Worm (Caenorhabditis elegans) whole organism, L4 larva: ENCODE results near the gene C42D4.19.
A peak's percentile ranks its signal among the peaks of the same experiment; 100 is the strongest.

Experiments
- F26F4.8 ChIP-seq: fragments of 200-800 bp; sonication (Bioruptor generic); conservative IDR thresholded peaks from 2 replicates; pipeline ENCODE4 v1.3.6; 2022; ENCODE audit warnings: missing genetic modification characterization, missing compliant biosample characterization
- F49E8.2 ChIP-seq: sonication (generic microtip); optimal IDR thresholded peaks from 2 replicates; lab custom pipeline; 2016; ENCODE audit warnings: missing compliant biosample characterization, mild to moderate bottlenecking, missing genetic modification characterization, borderline replicate concordance
- R02D3.7 ChIP-seq: fragments of 150-350 bp; sonication (generic microtip); optimal IDR thresholded peaks from 3 replicates; lab custom pipeline; 2014; ENCODE audit warnings: missing biosample characterization, missing genetic modification characterization
- Y75B8A.6 ChIP-seq: fragments of 200-800 bp; sonication (Bioruptor generic); IDR thresholded peaks from 2 replicates; pipeline ENCODE4 v1.3.6; 2022; ENCODE audit warnings: missing genetic modification reagents, missing genetic modification characterization, missing compliant biosample characterization
- ZK337.2 ChIP-seq: fragments of 200-800 bp; sonication (Bioruptor generic); IDR thresholded peaks from 2 replicates; pipeline ENCODE4 v1.3.6; 2022; ENCODE audit warnings: missing genetic modification reagents, missing genetic modification characterization, missing compliant biosample characterization
- ZK546.5 ChIP-seq, 2 experiments: sonication (generic microtip); optimal IDR thresholded peaks; 2 replicates each; lab custom pipeline; 2017; ENCODE audit warnings: missing biosample characterization in 2 of 2, missing genetic modification characterization in 2 of 2
- aha-1 ChIP-seq: fragments of 150-350 bp; peaks from one replicate; lab custom pipeline; 2014; ENCODE audit warnings: missing biosample characterization, missing genetic modification characterization
- attf-4 ChIP-seq: sonication (generic microtip); optimal IDR thresholded peaks from 3 replicates; lab custom pipeline; 2017; ENCODE audit warnings: missing biosample characterization, missing genetic modification characterization
- ceh-28 ChIP-seq: fragments of 150-350 bp; optimal IDR thresholded peaks from 2 replicates; lab custom pipeline; 2014; ENCODE audit warnings: missing biosample characterization, missing genetic modification reagents, missing genetic modification characterization
- ceh-32 ChIP-seq: sonication (generic microtip); optimal IDR thresholded peaks from 2 replicates; lab custom pipeline; 2016; ENCODE audit warnings: mild to moderate bottlenecking, missing genetic modification characterization, missing compliant biosample characterization; ENCODE audit not compliant: poor library complexity
- ceh-44 ChIP-seq: fragments of 200-800 bp; sonication (Bioruptor generic); IDR thresholded peaks from 2 replicates; pipeline ENCODE4 v1.3.6; 2022; ENCODE audit warnings: missing genetic modification reagents, missing genetic modification characterization, missing compliant biosample characterization
- ceh-82 ChIP-seq: sonication (generic microtip); optimal IDR thresholded peaks from 2 replicates; lab custom pipeline; 2017; ENCODE audit warnings: missing biosample characterization, missing genetic modification characterization
- ces-1 ChIP-seq: fragments of 150-350 bp; sonication (generic microtip); optimal IDR thresholded peaks from 4 replicates; lab custom pipeline; 2014; ENCODE audit warnings: missing biosample characterization, missing genetic modification reagents, missing genetic modification characterization
- cey-2 ChIP-seq: sonication (generic microtip); optimal IDR thresholded peaks from 3 replicates; lab custom pipeline; 2017; ENCODE audit warnings: missing genetic modification characterization, mild to moderate bottlenecking, missing compliant biosample characterization, antibody characterized with exemption, borderline replicate concordance; ENCODE audit not compliant: insufficient read depth
- daf-12 ChIP-seq: fragments of 150-350 bp; optimal IDR thresholded peaks from 2 replicates; lab custom pipeline; 2014; ENCODE audit warnings: missing biosample characterization, missing genetic modification reagents, missing genetic modification characterization
- daf-16 ChIP-seq, 3 experiments: sonication (generic microtip); optimal IDR thresholded peaks; 2 replicates each; lab custom pipeline; 2016 to 2017; ENCODE audit warnings: missing genetic modification characterization in 3 of 3, missing genetic modification reagents in 3 of 3, mild to moderate bottlenecking in 2 of 3, missing compliant biosample characterization in 2 of 3, missing biosample characterization in 1 of 3, moderate library complexity in 1 of 3
- daf-8 ChIP-seq: fragments of 200-800 bp; sonication (Bioruptor generic); IDR thresholded peaks from 2 replicates; pipeline ENCODE4 v1.3.6; 2022; ENCODE audit warnings: missing genetic modification characterization, missing compliant biosample characterization
- dmd-6 ChIP-seq: fragments of 200-800 bp; sonication (Bioruptor generic); IDR thresholded peaks from 2 replicates; pipeline ENCODE4 v1.3.6; 2022; ENCODE audit warnings: missing genetic modification reagents, missing genetic modification characterization, missing compliant biosample characterization
- dmd-8 ChIP-seq: fragments of 200-800 bp; sonication (Bioruptor generic); IDR thresholded peaks from 2 replicates; pipeline ENCODE4 v1.3.6; 2022; ENCODE audit warnings: missing genetic modification characterization, missing compliant biosample characterization
- dpl-1 ChIP-seq: fragments of 150-350 bp; optimal IDR thresholded peaks from 2 replicates; lab custom pipeline; 2014; ENCODE audit warnings: missing biosample characterization, missing genetic modification reagents, missing genetic modification characterization
- fkh-10 ChIP-seq: fragments of 150-350 bp; optimal IDR thresholded peaks from 2 replicates; lab custom pipeline; 2014; ENCODE audit warnings: missing biosample characterization, missing genetic modification reagents, missing genetic modification characterization
- fos-1 ChIP-seq: fragments of 150-350 bp; optimal IDR thresholded peaks from 2 replicates; lab custom pipeline; 2014; ENCODE audit warnings: missing biosample characterization, missing genetic modification characterization
- gei-8 ChIP-seq: fragments of 200-800 bp; sonication (Bioruptor generic); optimal IDR thresholded peaks from 2 replicates; lab custom pipeline; 2018; ENCODE audit warnings: mild to moderate bottlenecking, missing genetic modification characterization, missing compliant biosample characterization
- hlh-11 ChIP-seq: fragments of 200-800 bp; sonication (Bioruptor generic); optimal IDR thresholded peaks from 2 replicates; lab custom pipeline; 2018; ENCODE audit warnings: mild to moderate bottlenecking, missing genetic modification characterization, missing compliant biosample characterization
- hmg-1.1 ChIP-seq: fragments of 200-800 bp; sonication (Bioruptor generic); IDR thresholded peaks from 2 replicates; pipeline ENCODE4 v1.3.6; 2022; ENCODE audit warnings: missing genetic modification reagents, missing genetic modification characterization, missing compliant biosample characterization
- lin-1 ChIP-seq: fragments of 200-800 bp; sonication (Bioruptor generic); IDR thresholded peaks from 2 replicates; pipeline ENCODE4 v1.3.6; 2022; ENCODE audit warnings: missing genetic modification reagents, missing genetic modification characterization, missing compliant biosample characterization
- lir-3 ChIP-seq: sonication (generic microtip); optimal IDR thresholded peaks from 2 replicates; lab custom pipeline; 2016; ENCODE audit warnings: mild to moderate bottlenecking, missing genetic modification characterization, missing compliant biosample characterization
- nhr-10 ChIP-seq: fragments of 150-350 bp; optimal IDR thresholded peaks from 2 replicates; lab custom pipeline; 2014; ENCODE audit warnings: missing biosample characterization, missing genetic modification characterization
- nhr-102 ChIP-seq: sonication (generic microtip); optimal IDR thresholded peaks from 2 replicates; lab custom pipeline; 2016; ENCODE audit warnings: mild to moderate bottlenecking, missing genetic modification characterization, moderate library complexity, missing compliant biosample characterization
- nhr-11 ChIP-seq: fragments of 150-350 bp; optimal IDR thresholded peaks from 2 replicates; lab custom pipeline; 2014; ENCODE audit warnings: missing biosample characterization, missing genetic modification characterization
- nhr-25 ChIP-seq: sonication (generic microtip); optimal IDR thresholded peaks from 2 replicates; lab custom pipeline; 2017; ENCODE audit warnings: missing genetic modification characterization, mild to moderate bottlenecking, missing compliant biosample characterization, antibody characterized with exemption, moderate library complexity, borderline replicate concordance; ENCODE audit not compliant: insufficient read depth
- nhr-28 ChIP-seq: fragments of 150-350 bp; optimal IDR thresholded peaks from 2 replicates; lab custom pipeline; 2014; ENCODE audit warnings: missing biosample characterization, missing genetic modification characterization
- nhr-41 ChIP-seq: fragments of 200-800 bp; sonication (Bioruptor generic); IDR thresholded peaks from 2 replicates; pipeline ENCODE4 v1.3.6; 2022; ENCODE audit warnings: missing genetic modification reagents, missing genetic modification characterization, missing compliant biosample characterization
- nhr-42 ChIP-seq: fragments of 200-800 bp; sonication (Bioruptor generic); IDR thresholded peaks from 2 replicates; pipeline ENCODE4 v1.3.6; 2022; ENCODE audit warnings: missing genetic modification characterization, missing compliant biosample characterization
- pha-4 ChIP-seq, 2 experiments: fragments of 150-350 bp in 1 of 2; fragments of 200-800 bp in 1 of 2; sonication (Bioruptor generic) in 1 of 2; IDR thresholded peaks in 1 of 2; optimal IDR thresholded peaks in 1 of 2; 2 replicates each; pipeline versions ENCODE4 v1.3.6 to Lab custom; 2014 to 2022; ENCODE audit warnings: missing genetic modification characterization in 2 of 2, missing genetic modification reagents in 2 of 2, missing biosample characterization in 1 of 2, missing compliant biosample characterization in 1 of 2
- rbr-2 ChIP-seq: sonication (generic microtip); optimal IDR thresholded peaks from 2 replicates; lab custom pipeline; 2016; ENCODE audit warnings: missing genotype, missing genetic modification characterization, missing compliant biosample characterization
- sdz-12 ChIP-seq: fragments of 200-800 bp; sonication (Bioruptor generic); optimal IDR thresholded peaks from 2 replicates; lab custom pipeline; 2018; ENCODE audit warnings: mild to moderate bottlenecking, missing genetic modification characterization, missing compliant biosample characterization
- set-16 ChIP-seq: fragments of 200-800 bp; sonication (Bioruptor generic); IDR thresholded peaks from 2 replicates; pipeline ENCODE4 v1.3.6; 2022; ENCODE audit warnings: missing genetic modification reagents, missing genetic modification characterization, missing compliant biosample characterization
- skn-1 ChIP-seq: fragments of 150-350 bp; optimal IDR thresholded peaks from 2 replicates; lab custom pipeline; 2014; ENCODE audit warnings: missing biosample characterization, missing genetic modification characterization
- snpc-1.2 ChIP-seq: fragments of 200-800 bp; sonication (Bioruptor generic); IDR thresholded peaks from 2 replicates; pipeline ENCODE4 v1.3.6; 2022; ENCODE audit warnings: missing genetic modification reagents, missing genetic modification characterization, missing compliant biosample characterization
- spr-3 ChIP-seq: fragments of 200-800 bp; sonication (Bioruptor generic); optimal IDR thresholded peaks from 2 replicates; lab custom pipeline; 2018; ENCODE audit warnings: mild to moderate bottlenecking, missing genetic modification characterization, missing compliant biosample characterization
- tag-97 ChIP-seq: fragments of 200-800 bp; sonication (Bioruptor generic); IDR thresholded peaks from 2 replicates; pipeline ENCODE4 v1.3.6; 2022; ENCODE audit warnings: missing genetic modification characterization, missing compliant biosample characterization
- unc-130 ChIP-seq: sonication (generic microtip); optimal IDR thresholded peaks from 2 replicates; lab custom pipeline; 2016; ENCODE audit warnings: missing genetic modification reagents, missing genetic modification characterization, missing compliant biosample characterization
- unc-39 ChIP-seq: sonication (generic microtip); optimal IDR thresholded peaks from 2 replicates; lab custom pipeline; 2017; ENCODE audit warnings: missing biosample characterization, missing genetic modification characterization
- unc-62 ChIP-seq, 3 experiments: fragments of 150-350 bp in 1 of 3; sonication (generic microtip); optimal IDR thresholded peaks in 2 of 3; peaks in 1 of 3; 1 replicate in 1 of 3; 2 replicates in 2 of 3; lab custom pipeline; 2014 to 2017; ENCODE audit warnings: missing biosample characterization in 3 of 3, missing genetic modification characterization in 3 of 3, missing genetic modification reagents in 3 of 3, missing genotype in 1 of 3
- zag-1 ChIP-seq: fragments of 150-350 bp; optimal IDR thresholded peaks from 2 replicates; lab custom pipeline; 2014; ENCODE audit warnings: missing biosample characterization, missing genetic modification characterization
- zfp-2 ChIP-seq: sonication (generic microtip); optimal IDR thresholded peaks from 2 replicates; lab custom pipeline; 2016; ENCODE audit warnings: mild to moderate bottlenecking, missing genetic modification characterization, missing compliant biosample characterization
- zfp-3 ChIP-seq: fragments of 200-800 bp; sonication (Bioruptor generic); conservative IDR thresholded peaks from 2 replicates; pipeline ENCODE4 v1.3.6; 2022; ENCODE audit warnings: missing genetic modification reagents, missing genetic modification characterization, missing compliant biosample characterization
- zip-2 ChIP-seq: fragments of 150-350 bp; optimal IDR thresholded peaks from 2 replicates; lab custom pipeline; 2014; ENCODE audit warnings: missing biosample characterization, missing genetic modification characterization
- ztf-11 ChIP-seq: fragments of 150-350 bp; optimal IDR thresholded peaks from 2 replicates; lab custom pipeline; 2014; ENCODE audit warnings: missing biosample characterization, missing genetic modification characterization
- ztf-7 ChIP-seq: fragments of 150-350 bp; optimal IDR thresholded peaks from 2 replicates; lab custom pipeline; 2014; ENCODE audit warnings: missing biosample characterization, missing genetic modification characterization

The C42D4.19 gene

DNA sequence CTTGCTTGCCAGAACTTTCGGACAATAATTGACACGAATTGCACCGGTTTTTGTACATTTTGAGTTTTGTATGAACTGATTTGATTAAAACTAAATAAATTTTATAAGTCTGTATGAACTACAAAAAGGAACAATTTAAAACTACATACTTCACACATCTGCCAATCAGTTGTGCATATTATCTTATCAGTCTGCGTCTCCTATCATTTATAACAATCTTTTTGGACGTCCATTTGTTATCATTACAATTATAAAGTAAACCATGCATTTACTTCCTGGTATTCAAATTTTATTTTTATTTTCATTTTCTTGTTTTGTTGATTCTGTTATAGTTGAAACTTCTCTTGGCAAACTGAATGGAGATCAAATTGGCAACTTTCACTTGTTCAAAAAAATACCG, 4.9 kb downstream of the C42D4.19 start, which contains the start of gene cest-10 (continued):
- TF ChIP-seq hlh-11 (tag; lab: Kevin White, UChicago) (peak; percentile 68), daf-12 (no peak), dpl-1 (no peak), ceh-44 (GFP tag; lab: Robert Waterston, UW) (no peak), unc-62 (GFP tag; optimal IDR thresholded peaks at IDR 0.05 in 1 of 2; lab: Kevin White, UChicago) (no peak), unc-62 (tag; optimal IDR thresholded peaks at IDR 0.05; lab: Kevin White, UChicago) (no peak), gei-8 (GFP tag; lab: Kevin White, UChicago) (peak; percentile 2), F49E8.2 (tag; lab: Kevin White, UChicago) (no peak), unc-39 (no peak), ztf-7 (tag; lab: Kevin White, UChicago) (no peak), fkh-10 (no peak), lir-3 (tag; lab: Kevin White, UChicago) (no peak), nhr-25 (tag; lab: Kevin White, UChicago) (no peak), unc-130 (GFP tag; lab: Kevin White, UChicago) (no peak), zag-1 (tag; lab: Kevin White, UChicago) (no peak), zfp-3 (GFP tag; lab: Robert Waterston, UW) (no peak), nhr-41 (no peak), nhr-10 (tag; lab: Kevin White, UChicago) (no peak), tag-97 (GFP tag; lab: Robert Waterston, UW) (no peak), nhr-42 (GFP tag; lab: Robert Waterston, UW) (no peak), dmd-6 (GFP tag; lab: Robert Waterston, UW) (peak; percentile 96), ces-1 (GFP tag; lab: Kevin White, UChicago) (no peak), ztf-11 (tag; lab: Kevin White, UChicago) (no peak), spr-3 (GFP tag; lab: Kevin White, UChicago) (no peak), Y75B8A.6 (0 out of 2 replicates have a peak, but pooled peaks have one; percentile 22), attf-4 (no peak), daf-16 (GFP tag; optimal IDR thresholded peaks at IDR 0.05; lab: Kevin White, UChicago) (peak in 1 of 2 experiments; percentile 67), daf-16 (tag; optimal IDR thresholded peaks at IDR 0.05; lab: Kevin White, UChicago) (peak; percentile 93), nhr-11 (tag; lab: Kevin White, UChicago) (no peak), ZK337.2 (GFP tag; lab: Robert Waterston, UW) (no peak), skn-1 (tag; lab: Kevin White, UChicago) (no peak), daf-8 (no peak), lin-1 (GFP tag; lab: Robert Waterston, UW) (no peak; the same call in 1 of the 2 replicates), ceh-28 (tag; lab: Kevin White, UChicago) (no peak), aha-1 (peak; percentile 56), ceh-32 (tag; lab: Kevin White, UChicago) (no peak), dmd-8 (no peak), fos-1 (tag; lab: Kevin White, UChicago) (no peak), snpc-1.2 (GFP tag; lab: Robert Waterston, UW) (no peak), hmg-1.1 (GFP tag; lab: Robert Waterston, UW) (no peak), nhr-28 (tag; lab: Kevin White, UChicago) (peak; percentile 99), zfp-2 (no peak), ZK546.5 (tag; optimal IDR thresholded peaks at IDR 0.05; lab: Kevin White, UChicago) (no peak), pha-4 (GFP tag; IDR thresholded peaks at IDR 0.05; lab: Robert Waterston, UW) (peak; percentile 32; the same call in 1 of the 2 replicates), pha-4 (tag; optimal IDR thresholded peaks at IDR 0.05; lab: Kevin White, UChicago) (no peak), cey-2 (tag; lab: Kevin White, UChicago) (no peak), R02D3.7 (tag; lab: Kevin White, UChicago) (no peak), rbr-2 (tag; lab: Kevin White, UChicago) (no peak), F26F4.8 (GFP tag; lab: Robert Waterston, UW) (no peak), zip-2 (tag; lab: Kevin White, UChicago) (no peak), ceh-82 (no peak), set-16 (GFP tag; lab: Robert Waterston, UW) (no peak), nhr-102 (tag; lab: Kevin White, UChicago) (peak; percentile 49), sdz-12 (GFP tag; lab: Kevin White, UChicago) (no peak)
